Fruit fly (Drosophila melanogaster) whole organism, embryonic: ENCODE data around the gene CG43925.

Source experiments
- Aef1 ChIP-seq: fragments of 200-800 bp; sonication (Bioruptor generic); IDR thresholded peaks from 3 replicates; pipeline ENCODE4 v1.3.6; 2022; ENCODE audit warnings: missing biosample characterization, missing genetic modification characterization
- CG14710 ChIP-seq: fragments of 200-800 bp; sonication (Bioruptor generic); optimal IDR thresholded peaks from 3 replicates; lab custom pipeline; 2019; ENCODE audit warnings: missing biosample characterization, mild to moderate bottlenecking, missing genetic modification characterization, moderate library complexity
- CG1602 ChIP-seq: fragments of 200-800 bp; sonication (Bioruptor generic); optimal IDR thresholded peaks from 3 replicates; lab custom pipeline; 2016; ENCODE audit warnings: missing biosample characterization, missing genetic modification characterization
- CG17385 ChIP-seq: fragments of 200-800 bp; sonication (Bioruptor generic); optimal IDR thresholded peaks from 3 replicates; lab custom pipeline; 2018; ENCODE audit warnings: missing biosample characterization, mild to moderate bottlenecking, missing genetic modification characterization
- CG17829 ChIP-seq: fragments of 200-800 bp; optimal IDR thresholded peaks from 2 replicates; lab custom pipeline; 2019; ENCODE audit warnings: missing biosample characterization, mild to moderate bottlenecking, missing genetic modification characterization, moderate library complexity
- CG17912 ChIP-seq: fragments of 200-800 bp; sonication (Bioruptor generic); optimal IDR thresholded peaks from 2 replicates; lab custom pipeline; 2018; ENCODE audit warnings: missing biosample characterization, mild to moderate bottlenecking, missing genetic modification characterization
- CG2875 ChIP-seq: fragments of 200-800 bp; sonication (Bioruptor generic); optimal IDR thresholded peaks from 2 replicates; lab custom pipeline; 2017; ENCODE audit warnings: missing biosample characterization, mild to moderate bottlenecking, missing genetic modification characterization, missing genetic modification reagents
- CG32532 ChIP-seq: fragments of 200-800 bp; sonication (Bioruptor generic); IDR thresholded peaks from 2 replicates; pipeline ENCODE4 v1.3.6; 2022; ENCODE audit warnings: missing biosample characterization, missing genetic modification characterization
- CG33557 ChIP-seq: fragments of 200-800 bp; sonication (Bioruptor generic); optimal IDR thresholded peaks from 2 replicates; lab custom pipeline; 2019; ENCODE audit warnings: missing biosample characterization, mild to moderate bottlenecking, missing genetic modification characterization, moderate library complexity
- CG34376 ChIP-seq: fragments of 200-800 bp; sonication (Bioruptor generic); optimal IDR thresholded peaks from 2 replicates; lab custom pipeline; 2018; ENCODE audit warnings: missing biosample characterization, mild to moderate bottlenecking, missing genetic modification characterization
- CG34422 ChIP-seq: fragments of 200-800 bp; sonication (Bioruptor generic); IDR thresholded peaks from 3 replicates; pipeline ENCODE4 v1.3.6; 2022; ENCODE audit warnings: missing biosample characterization, missing genetic modification characterization
- CG3995 ChIP-seq: fragments of 200-800 bp; sonication (Bioruptor generic); optimal IDR thresholded peaks from 3 replicates; lab custom pipeline; 2016; ENCODE audit warnings: missing biosample characterization, missing genetic modification characterization
- CG4360 ChIP-seq: fragments of 200-800 bp; sonication (Bioruptor generic); IDR thresholded peaks from 2 replicates; pipeline ENCODE4 v1.3.6; 2022; ENCODE audit warnings: missing biosample characterization, missing genetic modification characterization
- CG5180 ChIP-seq: fragments of 200-800 bp; sonication (Bioruptor generic); optimal IDR thresholded peaks from 3 replicates; lab custom pipeline; 2017; ENCODE audit warnings: missing biosample characterization, missing genetic modification characterization, mild to moderate bottlenecking, moderate library complexity, missing genetic modification reagents
- CG6765 ChIP-seq: fragments of 200-800 bp; sonication (Bioruptor generic); optimal IDR thresholded peaks from 3 replicates; lab custom pipeline; 2017; ENCODE audit warnings: missing biosample characterization, mild to moderate bottlenecking, missing genetic modification characterization
- CG9876 ChIP-seq: fragments of 200-800 bp; sonication (Bioruptor generic); optimal IDR thresholded peaks from 2 replicates; lab custom pipeline; 2016; ENCODE audit warnings: missing biosample characterization, missing genetic modification characterization
- Dek ChIP-seq: fragments of 200-800 bp; sonication (Bioruptor generic); optimal IDR thresholded peaks from 3 replicates; lab custom pipeline; 2019; ENCODE audit warnings: missing biosample characterization, mild to moderate bottlenecking, missing genetic modification characterization, moderate library complexity
- E2f1 ChIP-seq: fragments of 200-800 bp; sonication (Bioruptor generic); IDR thresholded peaks from 2 replicates; pipeline ENCODE4 v1.3.6; 2022; ENCODE audit warnings: missing biosample characterization, missing genetic modification characterization
- E2f2 ChIP-seq: fragments of 200-800 bp; sonication (Bioruptor generic); IDR thresholded peaks from 2 replicates; pipeline ENCODE4 v1.3.6; 2022; ENCODE audit warnings: missing biosample characterization, missing genetic modification characterization
- Elba2 ChIP-seq: fragments of 200-800 bp; sonication (Bioruptor generic); optimal IDR thresholded peaks from 3 replicates; lab custom pipeline; 2016; ENCODE audit warnings: missing biosample characterization, missing genetic modification characterization
- Ets97D ChIP-seq: fragments of 200-800 bp; sonication (Bioruptor generic); optimal IDR thresholded peaks from 3 replicates; lab custom pipeline; 2016; ENCODE audit warnings: missing biosample characterization, missing genetic modification characterization
- H2.0 ChIP-seq: fragments of 200-800 bp; sonication (Bioruptor generic); IDR thresholded peaks from 2 replicates; pipeline ENCODE4 v1.3.6; 2022; ENCODE audit warnings: missing biosample characterization, missing genetic modification characterization
- Hr39 ChIP-seq: fragments of >200 bp; optimal IDR thresholded peaks from 2 replicates; lab custom pipeline; 2017
- MESR4 ChIP-seq: fragments of 200-800 bp; sonication (Bioruptor generic); optimal IDR thresholded peaks from 2 replicates; lab custom pipeline; 2018; ENCODE audit warnings: missing biosample characterization, mild to moderate bottlenecking, missing genetic modification characterization, moderate library complexity
- Max ChIP-seq: fragments of 200-800 bp; sonication (Bioruptor generic); optimal IDR thresholded peaks from 2 replicates; lab custom pipeline; 2016; ENCODE audit warnings: missing biosample characterization, mild to moderate bottlenecking, missing genetic modification characterization
- Med ChIP-seq: fragments of 200-800 bp; sonication (Bioruptor generic); peaks from one replicate; lab custom pipeline; 2016; ENCODE audit warnings: missing biosample characterization, missing genetic modification characterization, mild to moderate bottlenecking, inconsistent platforms, moderate library complexity
- NK7.1 ChIP-seq: fragments of 200-800 bp; sonication (Bioruptor generic); optimal IDR thresholded peaks from 3 replicates; lab custom pipeline; 2016; ENCODE audit warnings: missing biosample characterization, missing genetic modification characterization
- Scr ChIP-seq: fragments of 200-800 bp; sonication (Bioruptor generic); IDR thresholded peaks from 2 replicates; pipeline ENCODE4 v1.3.6; 2022; ENCODE audit warnings: missing biosample characterization, missing genetic modification characterization; ENCODE audit not compliant: partially characterized antibody
- Vsx1 ChIP-seq: fragments of 200-800 bp; sonication (Bioruptor generic); optimal IDR thresholded peaks from 2 replicates; lab custom pipeline; 2017; ENCODE audit warnings: missing biosample characterization, mild to moderate bottlenecking, missing genetic modification characterization, missing genetic modification reagents
- amos ChIP-seq: fragments of 200-800 bp; sonication (Bioruptor generic); IDR thresholded peaks from 2 replicates; pipeline ENCODE4 v1.3.6; 2022; ENCODE audit warnings: missing biosample characterization, missing genetic modification characterization; ENCODE audit not compliant: partially characterized antibody
- ara ChIP-seq: fragments of 200-800 bp; sonication (Bioruptor generic); IDR thresholded peaks from 2 replicates; pipeline ENCODE4 v1.3.6; 2022; ENCODE audit warnings: missing biosample characterization, missing genetic modification characterization
- bbx ChIP-seq: fragments of 200-800 bp; sonication (Bioruptor generic); IDR thresholded peaks from 2 replicates; pipeline ENCODE4 v1.3.6; 2022; ENCODE audit warnings: missing biosample characterization, missing genetic modification characterization; ENCODE audit not compliant: partially characterized antibody
- corto ChIP-seq: fragments of 200-800 bp; sonication (Bioruptor generic); optimal IDR thresholded peaks from 2 replicates; lab custom pipeline; 2016; ENCODE audit warnings: missing biosample characterization, mild to moderate bottlenecking, missing genetic modification characterization, moderate library complexity
- en ChIP-seq: fragments of 200-800 bp; sonication (Bioruptor generic); optimal IDR thresholded peaks from 2 replicates; lab custom pipeline; 2016; ENCODE audit warnings: missing biosample characterization, missing genetic modification characterization
- gsb ChIP-seq: fragments of 200-800 bp; sonication (Bioruptor generic); IDR thresholded peaks from 2 replicates; pipeline ENCODE4 v1.3.6; 2022; ENCODE audit warnings: missing biosample characterization, missing genetic modification characterization
- hbn ChIP-seq: fragments of 200-800 bp; sonication (Bioruptor generic); IDR thresholded peaks from 2 replicates; pipeline ENCODE4 v1.3.6; 2022; ENCODE audit warnings: missing biosample characterization, missing genetic modification characterization; ENCODE audit not compliant: partially characterized antibody
- kni ChIP-seq: fragments of 200-800 bp; sonication (Bioruptor generic); optimal IDR thresholded peaks from 3 replicates; lab custom pipeline; 2017; ENCODE audit warnings: mild to moderate bottlenecking, missing biosample characterization, missing genetic modification reagents, missing genetic modification characterization
- knrl ChIP-seq: fragments of 200-800 bp; sonication (Bioruptor generic); IDR thresholded peaks from 3 replicates; pipeline ENCODE4 v1.3.6; 2022; ENCODE audit warnings: missing biosample characterization, missing genetic modification characterization; ENCODE audit not compliant: partially characterized antibody
- lola ChIP-seq, 3 experiments: fragments of >200 bp in 2 of 3; fragments of 200-800 bp in 1 of 3; sonication (Bioruptor generic) in 1 of 3; optimal IDR thresholded peaks; 2 replicates each; lab custom pipeline; 2017 to 2019; ENCODE audit warnings: missing biosample characterization in 3 of 3, missing genetic modification characterization in 3 of 3, mild to moderate bottlenecking in 1 of 3, moderate library complexity in 1 of 3
- mld ChIP-seq: fragments of 200-800 bp; sonication (Bioruptor generic); IDR thresholded peaks from 3 replicates; pipeline ENCODE4 v1.3.6; 2022; ENCODE audit warnings: missing biosample characterization, missing genetic modification characterization; ENCODE audit not compliant: partially characterized antibody
- nmo ChIP-seq: fragments of 200-800 bp; sonication (Bioruptor generic); optimal IDR thresholded peaks from 2 replicates; lab custom pipeline; 2018; ENCODE audit warnings: missing biosample characterization, mild to moderate bottlenecking, missing genetic modification characterization, moderate library complexity
- nom ChIP-seq: fragments of 200-800 bp; sonication (Bioruptor generic); optimal IDR thresholded peaks from 2 replicates; lab custom pipeline; 2017; ENCODE audit warnings: missing biosample characterization, missing genetic modification characterization, mild to moderate bottlenecking, moderate library complexity, missing genetic modification reagents
- psq ChIP-seq: fragments of 200-800 bp; sonication (Bioruptor generic); optimal IDR thresholded peaks from 2 replicates; lab custom pipeline; 2017; ENCODE audit warnings: missing biosample characterization, missing genetic modification characterization
- ranshi ChIP-seq: fragments of 200-800 bp; sonication (Bioruptor generic); IDR thresholded peaks from 2 replicates; pipeline ENCODE4 v1.3.6; 2022; ENCODE audit warnings: missing biosample characterization, missing genetic modification characterization
- scrt ChIP-seq: fragments of 200-800 bp; sonication (Bioruptor generic); optimal IDR thresholded peaks from 2 replicates; lab custom pipeline; 2018; ENCODE audit warnings: missing biosample characterization, mild to moderate bottlenecking, missing genetic modification characterization, moderate library complexity
- sim ChIP-seq: fragments of 200-800 bp; sonication (Bioruptor generic); IDR thresholded peaks from 2 replicates; pipeline ENCODE4 v1.3.6; 2022; ENCODE audit warnings: missing biosample characterization, missing genetic modification characterization
- sna ChIP-seq: fragments of 200-800 bp; sonication (Bioruptor generic); IDR thresholded peaks from 2 replicates; pipeline ENCODE4 v1.3.6; 2022; ENCODE audit warnings: missing biosample characterization, missing genetic modification characterization; ENCODE audit not compliant: partially characterized antibody
- sob ChIP-seq: fragments of 200-800 bp; sonication (Bioruptor generic); IDR thresholded peaks from 2 replicates; pipeline ENCODE4 v1.3.6; 2022; ENCODE audit warnings: missing biosample characterization, missing genetic modification characterization
- vfl ChIP-seq: fragments of 200-800 bp; sonication (Bioruptor generic); optimal IDR thresholded peaks from 2 replicates; lab custom pipeline; 2016; ENCODE audit warnings: missing biosample characterization, missing genetic modification characterization

CG43925 gene

DNA sequence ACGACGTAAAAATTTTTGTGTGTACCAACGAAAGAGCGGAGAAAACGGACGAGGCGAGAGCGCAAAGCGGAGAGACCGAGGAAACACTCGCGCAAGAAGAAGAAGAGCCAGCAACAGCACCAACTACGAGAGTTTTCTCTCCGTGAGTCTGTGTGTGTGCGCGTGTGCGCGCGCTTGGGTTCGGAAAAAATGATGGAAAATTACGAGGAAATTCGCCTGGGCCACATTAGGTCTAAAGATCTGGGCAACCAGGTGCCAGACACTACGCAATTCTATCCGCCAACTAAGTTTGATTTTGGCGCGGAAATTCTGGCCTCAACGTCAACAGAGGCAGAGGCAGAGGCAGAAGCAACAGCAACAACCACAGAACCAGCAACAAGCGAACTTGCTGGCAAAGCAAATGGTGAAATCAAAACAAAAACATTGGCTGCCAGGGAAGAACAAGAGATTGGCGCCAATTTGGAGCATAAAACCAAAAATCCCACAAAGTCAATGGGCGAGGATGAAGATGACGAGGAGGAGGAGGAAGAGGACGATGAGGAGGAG, 10.3 kb upstream of the CG43925 start, which contains the start of gene DnaJ-H (continued):
- 0 out of 2 replicates have a peak, but pooled peaks have one; percentile 46 for TF ChIP-seq CG4360
- TF ChIP-seq sna (GFP tag; lab: Robert Waterston, UW), result peak; percentile 55; the same call in 1 of the 2 replicates
- no peak for TF ChIP-seq Aef1
- peak; percentile 100 for TF ChIP-seq psq
- TF ChIP-seq E2f1 (GFP tag; lab: Robert Waterston, UW), result peak; percentile 21; the same call in 1 of the 2 replicates
- peak; percentile 10 for TF ChIP-seq CG34376 (GFP tag; lab: Kevin White, UChicago)
- TF ChIP-seq Hr39, result peak; percentile 83
- peak; percentile 37 for TF ChIP-seq MESR4 (GFP tag; lab: Kevin White, UChicago)
- no peak for TF ChIP-seq Ets97D (GFP tag; lab: Kevin White, UChicago)
- no peak for TF ChIP-seq knrl
- TF ChIP-seq Med, result no peak
- peak; percentile 1 for TF ChIP-seq Max (GFP tag; lab: Kevin White, UChicago)
- no peak for TF ChIP-seq CG33557 (GFP tag; lab: Kevin White, UChicago)
- TF ChIP-seq CG32532 (GFP tag; lab: Robert Waterston, UW), result no peak
- no peak for TF ChIP-seq lola (GFP tag; optimal IDR thresholded peaks at IDR 0.05; lab: Kevin White, UChicago)
- TF ChIP-seq CG6765 (GFP tag; lab: Kevin White, UChicago), result no peak
- TF ChIP-seq hbn (GFP tag; lab: Robert Waterston, UW), result no peak
- TF ChIP-seq scrt (GFP tag; lab: Kevin White, UChicago), result peak; percentile 46
- peak; percentile 63; the same call in 1 of the 3 replicates for TF ChIP-seq CG34422
- no peak for TF ChIP-seq en (GFP tag; lab: Kevin White, UChicago)
- 0 out of 2 replicates have a peak, but pooled peaks have one; percentile 9 for TF ChIP-seq amos (GFP tag; lab: Robert Waterston, UW)
- peak; percentile 28 for TF ChIP-seq nom (GFP tag; lab: Kevin White, UChicago)
- no peak for TF ChIP-seq CG9876 (GFP tag; lab: Kevin White, UChicago)
- TF ChIP-seq CG17385 (GFP tag; lab: Kevin White, UChicago), result peak; percentile 99
- TF ChIP-seq Scr (GFP tag; lab: Robert Waterston, UW), result 0 out of 2 replicates have a peak, but pooled peaks have one; percentile 29
- TF ChIP-seq CG14710 (tag; lab: Kevin White, UChicago), result no peak
- peak; percentile 1; the same call in 1 of the 2 replicates for TF ChIP-seq bbx (GFP tag; lab: Robert Waterston, UW)

DNA sequence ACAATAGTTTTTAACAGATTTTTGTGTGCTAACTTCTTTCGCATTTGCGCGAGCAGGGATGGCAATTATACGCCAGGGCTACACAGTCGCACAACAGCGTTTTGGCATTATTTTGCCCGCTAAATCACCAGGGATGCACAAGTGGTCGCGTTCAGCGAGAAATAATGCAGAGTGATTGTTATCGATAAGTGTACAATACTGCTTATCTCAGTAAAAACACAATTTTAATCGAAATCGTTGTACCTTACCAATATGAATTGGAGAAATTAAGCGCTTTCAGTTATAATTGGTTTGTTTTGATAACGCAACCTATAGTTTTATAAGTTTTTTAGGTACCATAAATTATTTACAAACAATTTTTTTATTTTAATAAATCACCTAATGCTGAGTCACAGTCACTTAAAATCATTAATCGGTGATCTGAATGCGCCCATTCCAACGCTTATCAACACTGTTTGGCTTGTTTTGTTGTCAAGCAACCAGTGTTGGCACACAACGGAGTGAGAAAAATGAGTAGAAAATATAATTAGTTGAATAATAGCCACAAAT, 552 bp downstream of the CG43925 start, which contains the start of the genes Sfmbt and CG5439:
Gene Sfmbt, minus strand, starts transcription at position 85 of the 549 bp plus-strand sequence.
Gene CG5439, plus strand, starts transcription at position 450 of the 549 bp plus-strand sequence.
- peak; percentile 51 for TF ChIP-seq E2f2 (GFP tag; lab: Robert Waterston, UW)
- peak; percentile 81 for TF ChIP-seq sob (GFP tag; lab: Robert Waterston, UW)
- TF ChIP-seq kni (GFP tag; lab: Kevin White, UChicago), result no peak
- peak; percentile 74 for TF ChIP-seq Dek (tag; lab: Kevin White, UChicago)
- peak; percentile 52 for TF ChIP-seq NK7.1 (GFP tag; lab: Kevin White, UChicago)
- TF ChIP-seq CG5180 (GFP tag; lab: Kevin White, UChicago), result no peak
- TF ChIP-seq CG1602, result peak; percentile 83
- no peak for TF ChIP-seq CG2875 (GFP tag; lab: Kevin White, UChicago)
- TF ChIP-seq vfl, result peak; percentile 56
- TF ChIP-seq CG17912 (GFP tag; lab: Kevin White, UChicago), result peak; percentile 72
- TF ChIP-seq ara (GFP tag; lab: Robert Waterston, UW), result no peak
- 0 out of 2 replicates have a peak, but pooled peaks have one; percentile 12 for TF ChIP-seq gsb
- peak; percentile 100 for TF ChIP-seq CG3995 (GFP tag; lab: Kevin White, UChicago)
- TF ChIP-seq CG17829 (tag; lab: Kevin White, UChicago), result peak; percentile 80
- peak; percentile 68 for TF ChIP-seq Elba2 (GFP tag; lab: Kevin White, UChicago)
- peak; percentile 29 for TF ChIP-seq corto (GFP tag; lab: Kevin White, UChicago)
- TF ChIP-seq H2.0, result peak; percentile 38
- no peak for TF ChIP-seq sim
- TF ChIP-seq mld, result 0 out of 3 replicates have a peak, but pooled peaks have one; percentile 38
- peak; percentile 38 for TF ChIP-seq ranshi (GFP tag; lab: Robert Waterston, UW)
- peak; percentile 91 for TF ChIP-seq nmo (GFP tag; lab: Kevin White, UChicago)
- no peak for TF ChIP-seq Vsx1 (GFP tag; lab: Kevin White, UChicago)
